Worm (Caenorhabditis elegans): ENCODE measurements around the gene his-38.

Gene his-38

DNA sequence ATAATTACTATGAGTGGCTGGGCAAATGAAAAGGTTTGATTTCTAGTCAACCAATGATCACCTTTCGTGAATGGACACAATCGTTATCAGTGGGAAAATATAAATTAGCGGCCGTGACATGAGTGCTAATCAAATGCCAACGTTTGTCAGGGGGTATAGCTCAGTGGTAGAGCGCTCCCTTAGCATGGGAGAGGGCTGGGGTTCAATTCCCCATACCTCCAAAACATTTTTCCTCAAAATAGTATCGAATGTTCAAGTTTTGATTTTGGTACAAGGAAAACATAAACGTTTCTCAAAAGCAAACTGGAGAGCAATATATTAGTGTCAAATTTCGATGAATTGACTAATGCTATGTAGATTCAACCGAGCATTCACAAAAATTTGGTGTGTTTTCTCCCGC lies 13.9 kb upstream of the his-38 start:
- TF ChIP-seq lin-11 (tag; optimal IDR thresholded peaks at IDR 0.05) (no peak), fos-1 (tag; optimal IDR thresholded peaks at IDR 0.05) (peak; percentile 25), nhr-129 (tag; optimal IDR thresholded peaks at IDR 0.05) (peak; percentile 24), lsy-2 (tag; optimal IDR thresholded peaks at IDR 0.05) (peak in 1 of 2 experiments; percentile 30), elt-3 (tag; optimal IDR thresholded peaks at IDR 0.05) (no peak), sma-9 (GFP tag; optimal IDR thresholded peaks at IDR 0.05) (peak; percentile 62), sma-9 (tag; optimal IDR thresholded peaks at IDR 0.05) (no peak), sma-3 (GFP tag; optimal IDR thresholded peaks at IDR 0.05) (peak; percentile 52), nhr-77 (tag; optimal IDR thresholded peaks at IDR 0.05) (no peak), nhr-21 (tag; optimal IDR thresholded peaks at IDR 0.05) (peak; percentile 53), F13H6.1 (tag; optimal IDR thresholded peaks at IDR 0.05) (peak; percentile 39), mab-5 (tag; optimal IDR thresholded peaks at IDR 0.05) (no peak), lin-13 (GFP tag; optimal IDR thresholded peaks at IDR 0.05) (no peak), crh-2 (tag; optimal IDR thresholded peaks at IDR 0.05) (peak; percentile 23), nhr-12 (tag; optimal IDR thresholded peaks at IDR 0.05) (no peak), nhr-237 (tag; optimal IDR thresholded peaks at IDR 0.05) (no peak), ztf-1 (GFP tag; conservative IDR thresholded peaks at IDR 0.05) (no peak), nhr-10 (tag; optimal IDR thresholded peaks at IDR 0.05) (peak; percentile 34)

DNA sequence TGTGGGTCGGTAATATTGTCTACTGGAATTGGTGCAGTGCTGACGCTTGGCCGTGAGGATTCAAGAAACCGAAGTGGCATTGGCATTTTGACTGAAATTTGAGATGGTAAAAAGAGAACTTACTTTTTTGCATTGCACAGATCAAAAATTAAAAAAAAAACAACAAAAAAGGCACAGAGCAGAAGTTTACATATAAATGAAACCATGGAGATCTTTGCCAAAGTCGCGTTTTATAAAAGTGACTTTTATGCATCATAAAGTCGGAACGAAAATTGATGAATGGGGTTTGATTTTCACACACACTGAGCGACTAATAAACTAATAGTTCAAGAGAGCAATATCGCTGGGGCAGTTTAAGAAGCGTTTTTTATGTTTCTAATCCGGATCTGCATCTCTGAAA lies 12.6 kb upstream of the his-38 start, which contains the start of gene T08A9.13:
Gene T08A9.13, minus strand, starts transcription at position 101 of the 400 bp plus-strand sequence.
- TF ChIP-seq ztf-4 (tag; optimal IDR thresholded peaks at IDR 0.05) (no peak), nhr-23 (tag; optimal IDR thresholded peaks at IDR 0.05) (no peak), sem-4 (tag; optimal IDR thresholded peaks at IDR 0.05) (no peak), nhr-10 (tag; optimal IDR thresholded peaks at IDR 0.05) (no peak), snpc-4 (tag; optimal IDR thresholded peaks at IDR 0.05) (no peak), unc-39 (tag; optimal IDR thresholded peaks at IDR 0.05) (no peak), elt-1 (tag; optimal IDR thresholded peaks at IDR 0.05) (no peak), sma-9 (GFP tag; optimal IDR thresholded peaks at IDR 0.05) (no peak), sma-9 (tag; optimal IDR thresholded peaks at IDR 0.05) (no peak), sma-3 (GFP tag; optimal IDR thresholded peaks at IDR 0.05) (no peak), ama-1 (optimal IDR thresholded peaks at IDR 0.05) (no peak), R02D3.7 (tag; optimal IDR thresholded peaks at IDR 0.05) (no peak), nhr-129 (tag; optimal IDR thresholded peaks at IDR 0.05) (no peak), gmeb-1 (tag; optimal IDR thresholded peaks at IDR 0.05) (no peak), nhr-12 (tag; optimal IDR thresholded peaks at IDR 0.05) (no peak), egl-27 (tag; optimal IDR thresholded peaks at IDR 0.05) (no peak), C34F6.9 (tag; optimal IDR thresholded peaks at IDR 0.05) (no peak)

DNA sequence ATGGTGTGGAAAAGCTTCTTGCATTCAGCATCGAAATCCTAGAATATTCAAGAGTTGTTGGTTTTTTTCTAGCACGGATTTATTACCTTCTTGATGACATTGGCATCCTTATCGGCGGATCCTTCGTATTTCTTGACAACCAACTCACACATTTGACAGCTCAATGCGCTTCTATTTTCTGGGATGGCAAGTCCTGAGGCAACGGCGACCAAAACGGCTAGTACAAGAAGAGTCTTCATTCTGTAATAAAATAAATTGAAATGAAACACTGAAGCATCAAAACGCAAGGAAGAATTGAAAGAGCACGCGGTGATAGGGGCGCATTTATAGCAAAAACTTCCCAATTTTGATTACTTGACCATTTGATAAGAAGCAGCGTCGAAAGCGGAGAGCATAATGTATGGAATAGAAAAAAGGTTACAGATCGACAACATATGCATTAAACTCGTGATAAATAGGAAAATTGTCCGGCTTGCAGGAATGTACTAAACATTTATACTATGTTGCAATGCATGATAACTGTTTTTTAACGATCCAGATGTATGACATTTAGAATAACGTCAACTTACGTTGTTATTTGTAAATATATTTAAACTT lies 10.5 kb upstream of the his-38 start, which contains the start of gene spp-5:
Gene spp-5, minus strand, starts transcription at position 240 of the 597 bp plus-strand sequence.
- TF ChIP-seq nhr-23 (tag; optimal IDR thresholded peaks at IDR 0.05), result no peak
- peak in 1 of 2 experiments; percentile 1 for TF ChIP-seq lsy-2 (tag; optimal IDR thresholded peaks at IDR 0.05)
- TF ChIP-seq mdl-1 (tag; optimal IDR thresholded peaks at IDR 0.05), result no peak
- peak; percentile 65 for TF ChIP-seq F13H6.1 (tag; optimal IDR thresholded peaks at IDR 0.05)
- TF ChIP-seq sma-9 (GFP tag; optimal IDR thresholded peaks at IDR 0.05), result peak; percentile 37
- TF ChIP-seq sma-9 (tag; optimal IDR thresholded peaks at IDR 0.05), result no peak
- TF ChIP-seq gmeb-1 (tag; optimal IDR thresholded peaks at IDR 0.05), result peak; percentile 54
- peak; percentile 71 for TF ChIP-seq fos-1 (tag; optimal IDR thresholded peaks at IDR 0.05)
- peak; percentile 67 for TF ChIP-seq crh-2 (tag; optimal IDR thresholded peaks at IDR 0.05)
- TF ChIP-seq nhr-129 (tag; optimal IDR thresholded peaks at IDR 0.05), result peak; percentile 20

DNA sequence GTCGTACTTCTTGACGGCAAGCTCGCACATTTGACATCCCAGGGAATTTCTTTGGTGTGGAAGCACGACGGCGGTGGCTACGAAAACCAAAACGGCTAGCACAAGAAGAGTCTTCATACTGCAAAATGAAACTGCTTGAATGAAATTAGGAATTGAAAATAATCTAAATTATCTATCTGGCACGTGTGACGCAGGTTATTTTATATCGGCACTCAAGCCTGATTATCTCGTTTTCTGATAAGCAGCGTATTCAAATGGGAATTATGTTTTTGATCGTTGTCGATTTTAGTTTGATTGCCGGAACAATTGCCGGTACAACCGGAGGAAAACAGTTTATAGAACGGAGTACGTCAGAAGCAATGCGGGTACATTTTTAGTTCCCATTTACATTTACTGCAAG lies 9.0 kb upstream of the his-38 start, which contains the start of gene spp-4:
Gene spp-4, minus strand, starts transcription at position 118 of the 400 bp plus-strand sequence.
- TF ChIP-seq ztf-11 (tag; optimal IDR thresholded peaks at IDR 0.05) (no peak), mbf-1 (tag; optimal IDR thresholded peaks at IDR 0.05) (no peak), zag-1 (tag; optimal IDR thresholded peaks at IDR 0.05) (no peak), blmp-1 (tag; optimal IDR thresholded peaks at IDR 0.05; ENCODE audit: insufficient read depth) (no peak), skn-1 (tag; optimal IDR thresholded peaks at IDR 0.05) (no peak), mdl-1 (tag; optimal IDR thresholded peaks at IDR 0.05) (no peak), sma-9 (GFP tag; optimal IDR thresholded peaks at IDR 0.05) (peak; percentile 27), sma-9 (tag; optimal IDR thresholded peaks at IDR 0.05) (no peak), ztf-4 (tag; optimal IDR thresholded peaks at IDR 0.05) (no peak), fos-1 (tag; optimal IDR thresholded peaks at IDR 0.05) (peak; percentile 3), ztf-1 (GFP tag; conservative IDR thresholded peaks at IDR 0.05) (no peak), nhr-23 (tag; optimal IDR thresholded peaks at IDR 0.05) (no peak), egl-27 (tag; optimal IDR thresholded peaks at IDR 0.05) (no peak), unc-62 (GFP tag; optimal IDR thresholded peaks at IDR 0.05) (no peak), ZK546.5 (tag; optimal IDR thresholded peaks at IDR 0.05) (no peak), C34F6.9 (tag; optimal IDR thresholded peaks at IDR 0.05) (no peak), Y55F3AM.14 (GFP tag; optimal IDR thresholded peaks at IDR 0.05) (no peak)

All from whole organism, L2 larva.